Fruit fly (Drosophila melanogaster): Measurements from ENCODE around the gene Naa20B.

Gene Naa20B

dm6 chr2L:13219281-13220092, 37.8 kb upstream of the Naa20B start, which contains the start of the genes CG9426 and mRF1 (continued):
- TF ChIP-seq wek (GFP tag; optimal IDR thresholded peaks at IDR 0.05) (no peak), Dip3 (GFP tag; optimal IDR thresholded peaks at IDR 0.05) (no peak), bsh (GFP tag; optimal IDR thresholded peaks at IDR 0.05) (no peak), CG3726 (GFP tag; IDR thresholded peaks at IDR 0.05) (no peak), knrl (GFP tag; IDR thresholded peaks at IDR 0.05; ENCODE audit: partially characterized antibody) (peak; percentile 96), Stat92E (GFP tag; optimal IDR thresholded peaks at IDR 0.05) (peak in 1 of 3 experiments; percentile 34), slp2 (GFP tag; optimal IDR thresholded peaks at IDR 0.05) (no peak), TFAM (GFP tag; optimal IDR thresholded peaks at IDR 0.05) (no peak), z (GFP tag; IDR thresholded peaks at IDR 0.05) (no peak), CG18476 (GFP tag; optimal IDR thresholded peaks at IDR 0.05) (no peak), HHEX (GFP tag; optimal IDR thresholded peaks at IDR 0.05) (no peak), onecut (GFP tag; IDR thresholded peaks at IDR 0.05) (no peak), bowl (GFP tag; IDR thresholded peaks at IDR 0.05) (no peak), CG4707 (GFP tag; optimal IDR thresholded peaks at IDR 0.05) (no peak), CG6854 (GFP tag; optimal IDR thresholded peaks at IDR 0.05) (no peak), CG6689 (GFP tag; IDR thresholded peaks at IDR 0.05) (no peak), lov (optimal IDR thresholded peaks at IDR 0.05) (no peak), lov (GFP tag; IDR thresholded peaks at IDR 0.05) (no peak), CG12391 (tag; optimal IDR thresholded peaks at IDR 0.05) (peak; percentile 50), CG1832 (GFP tag; optimal IDR thresholded peaks at IDR 0.05) (no peak), CG11695 (GFP tag; IDR thresholded peaks at IDR 0.05) (no peak), unc-4 (GFP tag; IDR thresholded peaks at IDR 0.05; ENCODE audit: partially characterized antibody) (peak; percentile 98), lilli (GFP tag; optimal IDR thresholded peaks at IDR 0.05) (peak; percentile 62), nerfin-2 (GFP tag; IDR thresholded peaks at IDR 0.05; ENCODE audit: partially characterized antibody) (peak; percentile 98), emc (GFP tag; optimal IDR thresholded peaks at IDR 0.05) (no peak), vvl (GFP tag; IDR thresholded peaks at IDR 0.05) (peak; percentile 63), Myb (GFP tag; optimal IDR thresholded peaks at IDR 0.05) (peak; percentile 17), CG6254 (GFP tag; optimal IDR thresholded peaks at IDR 0.05) (no peak), B-H2 (GFP tag; optimal IDR thresholded peaks at IDR 0.05) (peak; percentile 12), Dad (GFP tag; optimal IDR thresholded peaks at IDR 0.05) (no peak), CG3995 (GFP tag; optimal IDR thresholded peaks at IDR 0.05) (peak; percentile 62), ab (GFP tag; optimal IDR thresholded peaks at IDR 0.05) (no peak), NK7.1 (GFP tag; optimal IDR thresholded peaks at IDR 0.05) (no peak), stc (GFP tag; IDR thresholded peaks at IDR 0.05) (no peak), CG4617 (GFP tag; optimal IDR thresholded peaks at IDR 0.05; ENCODE audit: borderline replicate concordance) (peak; percentile 93), CG7372 (GFP tag; IDR thresholded peaks at IDR 0.05) (no peak), CG2199 (GFP tag; IDR thresholded peaks at IDR 0.05) (no peak), Fer3 (tag; optimal IDR thresholded peaks at IDR 0.05) (no peak), ttk (GFP tag; IDR thresholded peaks at IDR 0.05) (no peak), Side (GFP tag; optimal IDR thresholded peaks at IDR 0.05) (no peak), disco-r (GFP tag; optimal IDR thresholded peaks at IDR 0.05) (no peak), CG8944 (GFP tag; optimal IDR thresholded peaks at IDR 0.05) (no peak), Eip74EF (GFP tag; optimal IDR thresholded peaks at IDR 0.05) (no peak), CoRest (tag; optimal IDR thresholded peaks at IDR 0.05) (no peak), CG34422 (GFP tag; IDR thresholded peaks at IDR 0.05) (peak; percentile 65; the same call in 1 of the 3 replicates), CG17568 (GFP tag; optimal IDR thresholded peaks at IDR 0.05) (no peak), cg (GFP tag; optimal IDR thresholded peaks at IDR 0.05) (peak; percentile 53), trem (tag; optimal IDR thresholded peaks at IDR 0.05) (peak; percentile 77), hkb (optimal IDR thresholded peaks at IDR 0.05) (no peak), hkb (GFP tag; IDR thresholded peaks at IDR 0.05) (no peak)

Data from whole organism, embryonic.